Fruit fly (Drosophila melanogaster) whole organism, embryonic: ENCODE results near the gene Ada1-1.

Source experiments
- Asciz ChIP-seq: fragments of 200-800 bp; sonication (Bioruptor generic); optimal IDR thresholded peaks from 2 replicates; lab custom pipeline; 2017; ENCODE audit warnings: missing biosample characterization, mild to moderate bottlenecking, missing genetic modification characterization, missing genetic modification reagents
- Bgb ChIP-seq: fragments of 200-800 bp; sonication (Bioruptor generic); IDR thresholded peaks from 2 replicates; pipeline ENCODE4 v1.3.6; 2022; ENCODE audit warnings: missing biosample characterization, missing genetic modification characterization; ENCODE audit not compliant: partially characterized antibody
- Bteb2 ChIP-seq: fragments of 200-800 bp; sonication (Bioruptor generic); optimal IDR thresholded peaks from 2 replicates; lab custom pipeline; 2016; ENCODE audit warnings: missing biosample characterization, missing genetic modification characterization
- C15 ChIP-seq: fragments of 200-800 bp; sonication (Bioruptor generic); IDR thresholded peaks from 3 replicates; pipeline ENCODE4 v1.3.6; 2022; ENCODE audit warnings: missing biosample characterization, missing genetic modification characterization
- CG11247 ChIP-seq: fragments of 200-800 bp; sonication (Bioruptor generic); IDR thresholded peaks from 2 replicates; pipeline ENCODE4 v1.3.6; 2022; ENCODE audit warnings: missing biosample characterization, missing genetic modification characterization
- CG11695 ChIP-seq: fragments of 200-800 bp; sonication (Bioruptor generic); IDR thresholded peaks from 3 replicates; pipeline ENCODE4 v1.3.6; 2022; ENCODE audit warnings: missing biosample characterization, missing genetic modification characterization
- CG13123 ChIP-seq: fragments of 200-800 bp; sonication (Bioruptor generic); optimal IDR thresholded peaks from 2 replicates; lab custom pipeline; 2016; ENCODE audit warnings: missing biosample characterization, missing genetic modification characterization
- CG13424 ChIP-seq: fragments of 200-800 bp; sonication (Bioruptor generic); optimal IDR thresholded peaks from 2 replicates; lab custom pipeline; 2019; ENCODE audit warnings: missing biosample characterization, mild to moderate bottlenecking, missing genetic modification characterization, moderate library complexity
- CG15479 ChIP-seq: fragments of 200-800 bp; sonication (Bioruptor generic); optimal IDR thresholded peaks from 3 replicates; lab custom pipeline; 2019; ENCODE audit warnings: missing biosample characterization, mild to moderate bottlenecking, missing genetic modification characterization, moderate library complexity
- CG16779 ChIP-seq: fragments of 200-800 bp; sonication (Bioruptor generic); IDR thresholded peaks from 2 replicates; pipeline ENCODE4 v1.3.6; 2022; ENCODE audit warnings: missing biosample characterization, missing genetic modification characterization
- CG1832 ChIP-seq: fragments of 200-800 bp; sonication (Bioruptor generic); optimal IDR thresholded peaks from 2 replicates; lab custom pipeline; 2017; ENCODE audit warnings: missing biosample characterization, mild to moderate bottlenecking, missing genetic modification characterization, inconsistent platforms
- CG18619 ChIP-seq: fragments of 200-800 bp; sonication (Bioruptor generic); optimal IDR thresholded peaks from 3 replicates; lab custom pipeline; 2017; ENCODE audit warnings: missing biosample characterization, mild to moderate bottlenecking, missing genetic modification characterization
- CG2129 ChIP-seq: fragments of 200-800 bp; sonication (Bioruptor generic); IDR thresholded peaks from 2 replicates; pipeline ENCODE4 v1.3.6; 2022; ENCODE audit warnings: missing biosample characterization, missing genetic modification characterization; ENCODE audit not compliant: partially characterized antibody
- CG4282 ChIP-seq: fragments of 200-800 bp; sonication (Bioruptor generic); optimal IDR thresholded peaks from 2 replicates; lab custom pipeline; 2016; ENCODE audit warnings: missing biosample characterization, missing genetic modification characterization
- CG4360 ChIP-seq: fragments of 200-800 bp; sonication (Bioruptor generic); IDR thresholded peaks from 2 replicates; pipeline ENCODE4 v1.3.6; 2022; ENCODE audit warnings: missing biosample characterization, missing genetic modification characterization
- CG4404 ChIP-seq: fragments of 200-800 bp; sonication (Bioruptor generic); IDR thresholded peaks from 2 replicates; pipeline ENCODE4 v1.3.6; 2022; ENCODE audit warnings: missing biosample characterization, missing genetic modification characterization
- CG6654 ChIP-seq: fragments of 200-800 bp; sonication (Bioruptor generic); optimal IDR thresholded peaks from 2 replicates; lab custom pipeline; 2017; ENCODE audit warnings: missing biosample characterization, mild to moderate bottlenecking, missing genetic modification characterization
- CG6765 ChIP-seq: fragments of 200-800 bp; sonication (Bioruptor generic); optimal IDR thresholded peaks from 3 replicates; lab custom pipeline; 2017; ENCODE audit warnings: missing biosample characterization, mild to moderate bottlenecking, missing genetic modification characterization
- CHES-1-like ChIP-seq: fragments of 200-800 bp; sonication (Bioruptor generic); optimal IDR thresholded peaks from 2 replicates; lab custom pipeline; 2016; ENCODE audit warnings: missing biosample characterization, missing genetic modification characterization
- Camta ChIP-seq: fragments of 200-800 bp; sonication (Bioruptor generic); optimal IDR thresholded peaks from 2 replicates; lab custom pipeline; 2016; ENCODE audit warnings: missing biosample characterization, missing genetic modification characterization
- Dad ChIP-seq: fragments of 200-800 bp; sonication (Bioruptor generic); optimal IDR thresholded peaks from 3 replicates; lab custom pipeline; 2016; ENCODE audit warnings: missing biosample characterization, missing genetic modification characterization
- Dbx ChIP-seq: fragments of 200-800 bp; sonication (Bioruptor generic); IDR thresholded peaks from 3 replicates; pipeline ENCODE4 v1.3.6; 2022; ENCODE audit warnings: missing biosample characterization, missing genetic modification characterization
- Doc2 ChIP-seq: fragments of 200-800 bp; sonication (Bioruptor generic); IDR thresholded peaks from 2 replicates; pipeline ENCODE4 v1.3.6; 2022; ENCODE audit warnings: missing biosample characterization, missing genetic modification characterization
- Fer3 ChIP-seq: fragments of 200-800 bp; sonication (Bioruptor generic); optimal IDR thresholded peaks from 2 replicates; lab custom pipeline; 2018; ENCODE audit warnings: missing biosample characterization, mild to moderate bottlenecking, missing genetic modification characterization, moderate library complexity
- NC2β ChIP-seq: fragments of 200-800 bp; sonication (Bioruptor generic); optimal IDR thresholded peaks from 2 replicates; lab custom pipeline; 2016; ENCODE audit warnings: missing biosample characterization, missing genetic modification characterization
- Nf-YB ChIP-seq: fragments of 200-800 bp; sonication (Bioruptor generic); optimal IDR thresholded peaks from 3 replicates; lab custom pipeline; 2019; ENCODE audit warnings: missing biosample characterization, mild to moderate bottlenecking, missing genetic modification characterization, moderate library complexity
- Vsx1 ChIP-seq: fragments of 200-800 bp; sonication (Bioruptor generic); optimal IDR thresholded peaks from 2 replicates; lab custom pipeline; 2017; ENCODE audit warnings: missing biosample characterization, mild to moderate bottlenecking, missing genetic modification characterization, missing genetic modification reagents
- YL-1 ChIP-seq: fragments of 200-800 bp; sonication (Bioruptor generic); optimal IDR thresholded peaks from 3 replicates; lab custom pipeline; 2017; ENCODE audit warnings: missing biosample characterization, mild to moderate bottlenecking, missing genetic modification characterization
- bab2 ChIP-seq: fragments of 200-800 bp; sonication (Bioruptor generic); optimal IDR thresholded peaks from 2 replicates; lab custom pipeline; 2016; ENCODE audit warnings: missing biosample characterization, missing genetic modification characterization
- cg ChIP-seq: fragments of 200-800 bp; sonication (Bioruptor generic); optimal IDR thresholded peaks from 3 replicates; lab custom pipeline; 2019; ENCODE audit warnings: missing biosample characterization, mild to moderate bottlenecking, missing genetic modification characterization, moderate library complexity
- crol ChIP-seq: fragments of 200-800 bp; sonication (Bioruptor generic); IDR thresholded peaks from 2 replicates; pipeline ENCODE4 v1.3.6; 2022; ENCODE audit warnings: missing biosample characterization, missing genetic modification characterization
- cwo ChIP-seq: fragments of 200-800 bp; sonication (Bioruptor generic); optimal IDR thresholded peaks from 3 replicates; lab custom pipeline; 2017; ENCODE audit warnings: missing biosample characterization, missing genetic modification characterization, mild to moderate bottlenecking, moderate library complexity, missing genetic modification reagents
- dan ChIP-seq: fragments of 200-800 bp; sonication (Bioruptor generic); IDR thresholded peaks from 2 replicates; pipeline ENCODE4 v1.3.6; 2022; ENCODE audit warnings: missing biosample characterization, missing genetic modification characterization
- danr ChIP-seq: fragments of 200-800 bp; sonication (Bioruptor generic); IDR thresholded peaks from 2 replicates; pipeline ENCODE4 v1.3.6; 2022; ENCODE audit warnings: missing biosample characterization, missing genetic modification characterization
- dmrt99B ChIP-seq: fragments of 200-800 bp; sonication (Bioruptor generic); optimal IDR thresholded peaks from 2 replicates; lab custom pipeline; 2018; ENCODE audit warnings: missing biosample characterization, mild to moderate bottlenecking, missing genetic modification characterization, moderate library complexity
- en ChIP-seq: fragments of 200-800 bp; sonication (Bioruptor generic); optimal IDR thresholded peaks from 2 replicates; lab custom pipeline; 2016; ENCODE audit warnings: missing biosample characterization, missing genetic modification characterization
- ewg ChIP-seq: fragments of 200-800 bp; sonication (Bioruptor generic); optimal IDR thresholded peaks from 3 replicates; lab custom pipeline; 2017; ENCODE audit warnings: mild to moderate bottlenecking, missing biosample characterization, missing genetic modification reagents, missing genetic modification characterization
- fd102C ChIP-seq: fragments of 200-800 bp; sonication (Bioruptor generic); optimal IDR thresholded peaks from 2 replicates; lab custom pipeline; 2018; ENCODE audit warnings: missing biosample characterization, mild to moderate bottlenecking, missing genetic modification characterization, moderate library complexity
- kah ChIP-seq: fragments of 200-800 bp; sonication (Bioruptor generic); optimal IDR thresholded peaks from 2 replicates; lab custom pipeline; 2018; ENCODE audit warnings: missing biosample characterization, mild to moderate bottlenecking, missing genetic modification characterization
- lilli ChIP-seq: fragments of 200-800 bp; sonication (Bioruptor generic); optimal IDR thresholded peaks from 3 replicates; lab custom pipeline; 2016; ENCODE audit warnings: missing biosample characterization, missing genetic modification characterization
- luna ChIP-seq: fragments of 200-800 bp; sonication (Bioruptor generic); optimal IDR thresholded peaks from 2 replicates; lab custom pipeline; 2016; ENCODE audit warnings: missing biosample characterization, missing genetic modification characterization
- maf-S ChIP-seq: fragments of 200-800 bp; sonication (Bioruptor generic); optimal IDR thresholded peaks from 2 replicates; lab custom pipeline; 2016; ENCODE audit warnings: missing biosample characterization, missing genetic modification characterization
- mld ChIP-seq: fragments of 200-800 bp; sonication (Bioruptor generic); IDR thresholded peaks from 3 replicates; pipeline ENCODE4 v1.3.6; 2022; ENCODE audit warnings: missing biosample characterization, missing genetic modification characterization; ENCODE audit not compliant: partially characterized antibody
- row ChIP-seq: fragments of 200-800 bp; sonication (Bioruptor generic); IDR thresholded peaks from 3 replicates; pipeline ENCODE4 v1.3.6; 2022; ENCODE audit warnings: missing biosample characterization, missing genetic modification characterization
- slbo ChIP-seq: fragments of 200-800 bp; sonication (Bioruptor generic); IDR thresholded peaks from 2 replicates; pipeline ENCODE4 v1.3.6; 2022; ENCODE audit warnings: missing biosample characterization, missing genetic modification characterization
- tna ChIP-seq: fragments of 200-800 bp; sonication (Bioruptor generic); IDR thresholded peaks from 2 replicates; pipeline ENCODE4 v1.3.6; 2022; ENCODE audit warnings: missing biosample characterization, missing genetic modification characterization; ENCODE audit not compliant: partially characterized antibody

Ada1-1 gene

dm6 chr2L:12044613-12045350 is 48.2 kb downstream of the Ada1-1 start, which contains the start of gene CG6785 (continued):
- TF ChIP-seq Bgb (GFP tag; lab: Robert Waterston, UW) (0 out of 2 replicates have a peak, but pooled peaks have one; percentile 5), ewg (GFP tag; lab: Kevin White, UChicago) (peak; percentile 79), dmrt99B (tag; lab: Kevin White, UChicago) (peak; percentile 81), CG13424 (tag; lab: Kevin White, UChicago) (peak; percentile 73), cwo (GFP tag; lab: Kevin White, UChicago) (peak; percentile 60), CG2129 (no peak), en (peak; percentile 77), Nf-YB (GFP tag; lab: Kevin White, UChicago) (peak; percentile 80), row (0 out of 3 replicates have a peak, but pooled peaks have one; percentile 47), kah (peak; percentile 97), CG16779 (0 out of 2 replicates have a peak, but pooled peaks have one; percentile 19), CG1832 (GFP tag; lab: Kevin White, UChicago) (no peak), Dad (GFP tag; lab: Kevin White, UChicago) (peak; percentile 65), bab2 (GFP tag; lab: Kevin White, UChicago) (peak; percentile 92), CG4282 (GFP tag; lab: Kevin White, UChicago) (peak; percentile 64), CG13123 (GFP tag; lab: Kevin White, UChicago) (peak; percentile 84), Camta (peak; percentile 90), CHES-1-like (GFP tag; lab: Kevin White, UChicago) (peak; percentile 95), CG15479 (no peak), lilli (peak; percentile 56), CG11695 (peak; percentile 71), YL-1 (GFP tag; lab: Kevin White, UChicago) (peak; percentile 92)

- no peak for TF ChIP-seq Fer3 (tag; lab: Kevin White, UChicago)
- TF ChIP-seq tna = no peak
- TF ChIP-seq CG15479 = no peak
- TF ChIP-seq CG18619 (GFP tag; lab: Kevin White, UChicago) = no peak
- TF ChIP-seq crol (GFP tag; lab: Robert Waterston, UW) = 0 out of 2 replicates have a peak, but pooled peaks have one; percentile 39
- TF ChIP-seq mld (GFP tag; lab: Robert Waterston, UW) = no peak
- no peak for TF ChIP-seq Doc2 (GFP tag; lab: Robert Waterston, UW)
- TF ChIP-seq dan (GFP tag; lab: Robert Waterston, UW) = no peak
- TF ChIP-seq cg = no peak
- no peak for TF ChIP-seq Bteb2 (GFP tag; lab: Kevin White, UChicago)
- peak; percentile 65 for TF ChIP-seq CG4360
Measured at dm6 chr2L:12045578-12045940, 49.0 kb downstream of the Ada1-1 start.

dm6 chr2L:12045941-12046855 is 49.6 kb downstream of the Ada1-1 start, which contains the start of gene CG6770:
Gene CG6770, minus strand, starts transcription at chr2L:12046118.
- TF ChIP-seq CG11247 (GFP tag; lab: Robert Waterston, UW) (peak; percentile 82), danr (GFP tag; lab: Robert Waterston, UW) (peak; percentile 69; the same call in 1 of the 2 replicates), mld (GFP tag; lab: Robert Waterston, UW) (0 out of 3 replicates have a peak, but pooled peaks have one; percentile 19), CG4404 (GFP tag; lab: Robert Waterston, UW) (peak; percentile 57; the same call in 1 of the 2 replicates), maf-S (peak; percentile 13), luna (GFP tag; lab: Kevin White, UChicago) (no peak), Vsx1 (peak; percentile 49), slbo (GFP tag; lab: Robert Waterston, UW) (peak; percentile 85), NC2β (GFP tag; lab: Kevin White, UChicago) (peak; percentile 7), fd102C (no peak), Dbx (GFP tag; lab: Robert Waterston, UW) (peak; percentile 90), CG6765 (GFP tag; lab: Kevin White, UChicago) (peak; percentile 89), CG6654 (GFP tag; lab: Kevin White, UChicago) (no peak), C15 (0 out of 3 replicates have a peak, but pooled peaks have one; percentile 51), Asciz (GFP tag; lab: Kevin White, UChicago) (peak; percentile 65)
